ENCODE assay signal across 1 fruit fly cellular context in the genomic region with DNA sequence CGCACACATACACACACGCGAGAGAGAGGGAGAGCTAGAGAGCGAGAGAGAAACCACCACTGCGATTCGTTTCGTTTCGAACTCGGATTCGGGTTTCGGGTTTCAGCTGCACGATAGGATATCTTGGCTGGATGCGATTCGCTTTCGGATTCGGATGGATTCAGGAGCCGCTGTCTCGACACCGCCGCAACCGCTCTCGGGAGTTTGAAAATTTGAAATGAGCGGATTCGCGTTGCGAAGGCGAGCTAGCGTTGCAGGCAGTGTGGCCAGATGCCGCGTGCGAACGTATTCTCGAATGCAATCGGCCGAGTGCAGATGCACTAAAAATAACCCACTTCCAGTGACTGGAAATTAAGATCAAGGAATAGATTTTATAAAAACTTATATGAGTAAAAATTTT.
TF ChIP-seq lines count a peak whose summit lies in the region.

A gene (minus strand): TSS at position 263 of the 400 bp plus-strand sequence.

TF ChIP-seq in whole organism, embryonic, 481 proteins besides CTCF, POLR2A, EP300 and RAD21 (continued from another document):
- TF ChIP-seq B-H1 (GFP tag; IDR thresholded peaks at IDR 0.05; lab: Robert Waterston, UW) (no peak), lov (optimal IDR thresholded peaks at IDR 0.05; lab: Kevin White, UChicago) (no peak), lov (GFP tag; IDR thresholded peaks at IDR 0.05; lab: Robert Waterston, UW) (no peak; the same call in 2 of the 3 replicates), crc (GFP tag; optimal IDR thresholded peaks at IDR 0.05; lab: Kevin White, UChicago) (no peak), CG11504 (tag; optimal IDR thresholded peaks at IDR 0.05; lab: Kevin White, UChicago) (no peak), CG15601 (tag; optimal IDR thresholded peaks at IDR 0.05; lab: Kevin White, UChicago) (peak; percentile 30), CG4360 (GFP tag; IDR thresholded peaks at IDR 0.05; lab: Robert Waterston, UW) (peak; percentile 16; the same call in 1 of the 2 replicates), corto (GFP tag; optimal IDR thresholded peaks at IDR 0.05; lab: Kevin White, UChicago) (no peak), pan (optimal IDR thresholded peaks at IDR 0.05; lab: Kevin White, UChicago) (no peak), pan (GFP tag; optimal IDR thresholded peaks at IDR 0.05 in 1 of 2, IDR thresholded peaks at IDR 0.05 in 1 of 2) (no peak), CG17802 (tag; optimal IDR thresholded peaks at IDR 0.05; lab: Kevin White, UChicago) (no peak), CG9797 (GFP tag; optimal IDR thresholded peaks at IDR 0.05; lab: Kevin White, UChicago) (peak; percentile 96), zfh1 (GFP tag; IDR thresholded peaks at IDR 0.05; lab: Robert Waterston, UW) (peak; percentile 13; the same call in 1 of the 3 replicates), amos (GFP tag; IDR thresholded peaks at IDR 0.05; lab: Robert Waterston, UW; ENCODE audit: partially characterized antibody) (peak; percentile 57), CG1792 (GFP tag; optimal IDR thresholded peaks at IDR 0.05; lab: Kevin White, UChicago) (no peak), D (optimal IDR thresholded peaks at IDR 0.05; lab: Kevin White, UChicago) (no peak), D (GFP tag; optimal IDR thresholded peaks at IDR 0.05; lab: Kevin White, UChicago) (no peak), Rx (GFP tag; IDR thresholded peaks at IDR 0.05; lab: Robert Waterston, UW) (no peak), yki (optimal IDR thresholded peaks at IDR 0.05; lab: Kevin White, UChicago) (peak; percentile 45), ken (GFP tag; IDR thresholded peaks at IDR 0.05; lab: Robert Waterston, UW) (no peak), CG1603 (tag; optimal IDR thresholded peaks at IDR 0.05; lab: Kevin White, UChicago) (peak; percentile 66), CG17361 (GFP tag; IDR thresholded peaks at IDR 0.05; lab: Robert Waterston, UW) (no peak), fd64A (GFP tag; optimal IDR thresholded peaks at IDR 0.05; lab: Kevin White, UChicago) (no peak), CG33557 (GFP tag; optimal IDR thresholded peaks at IDR 0.05; lab: Kevin White, UChicago) (peak; percentile 19), Dip3 (GFP tag; optimal IDR thresholded peaks at IDR 0.05; lab: Kevin White, UChicago) (no peak), az2 (GFP tag; optimal IDR thresholded peaks at IDR 0.05; lab: Kevin White, UChicago) (no peak), CG14710 (tag; optimal IDR thresholded peaks at IDR 0.05; lab: Kevin White, UChicago) (peak; percentile 87), sqz (GFP tag; optimal IDR thresholded peaks at IDR 0.05; lab: Kevin White, UChicago) (peak; percentile 43), ash1 (GFP tag; optimal IDR thresholded peaks at IDR 0.05; lab: Kevin White, UChicago) (no peak), ems (GFP tag; optimal IDR thresholded peaks at IDR 0.05; lab: Kevin White, UChicago) (no peak), CG5180 (GFP tag; optimal IDR thresholded peaks at IDR 0.05; lab: Kevin White, UChicago) (no peak), sc (optimal IDR thresholded peaks at IDR 0.05; lab: Kevin White, UChicago) (no peak), sc (GFP tag; optimal IDR thresholded peaks at IDR 0.05; lab: Kevin White, UChicago) (no peak), CG17328 (GFP tag; IDR thresholded peaks at IDR 0.05; lab: Robert Waterston, UW) (peak; percentile 35; the same call in 1 of the 2 replicates), crp (GFP tag; optimal IDR thresholded peaks at IDR 0.05; lab: Kevin White, UChicago) (no peak), Sry-δ (GFP tag; optimal IDR thresholded peaks at IDR 0.05; lab: Kevin White, UChicago) (peak; percentile 17), abd-A (tag; optimal IDR thresholded peaks at IDR 0.05; lab: Kevin White, UChicago) (no peak), CG32772 (GFP tag; IDR thresholded peaks at IDR 0.05; lab: Robert Waterston, UW) (no peak), hbn (GFP tag; IDR thresholded peaks at IDR 0.05; lab: Robert Waterston, UW; ENCODE audit: partially characterized antibody) (no peak; the same call in none of the 2 replicates), CG17385 (GFP tag; optimal IDR thresholded peaks at IDR 0.05; lab: Kevin White, UChicago) (peak; percentile 51), vnd (GFP tag; IDR thresholded peaks at IDR 0.05; lab: Robert Waterston, UW; ENCODE audit: partially characterized antibody) (no peak), Side (GFP tag; optimal IDR thresholded peaks at IDR 0.05; lab: Kevin White, UChicago) (peak; percentile 11), croc (GFP tag; conservative IDR thresholded peaks at IDR 0.05; lab: Robert Waterston, UW) (no peak), CG14965 (GFP tag; optimal IDR thresholded peaks at IDR 0.05; lab: Kevin White, UChicago; ENCODE audit: borderline replicate concordance) (no peak), esg (GFP tag; conservative IDR thresholded peaks at IDR 0.05; lab: Robert Waterston, UW) (no peak), dmrt11E (tag; optimal IDR thresholded peaks at IDR 0.05; lab: Kevin White, UChicago) (no peak), CG34376 (GFP tag; optimal IDR thresholded peaks at IDR 0.05; lab: Kevin White, UChicago) (peak; percentile 45), CG4282 (GFP tag; optimal IDR thresholded peaks at IDR 0.05; lab: Kevin White, UChicago) (peak; percentile 14), usp (GFP tag; optimal IDR thresholded peaks at IDR 0.05; lab: Kevin White, UChicago) (no peak), NFAT (GFP tag; IDR thresholded peaks at IDR 0.05; lab: Robert Waterston, UW) (no peak), CG10321 (GFP tag; IDR thresholded peaks at IDR 0.05; lab: Robert Waterston, UW) (no peak), CG31365 (tag; optimal IDR thresholded peaks at IDR 0.05; lab: Kevin White, UChicago) (peak; percentile 59), CG8281 (tag; optimal IDR thresholded peaks at IDR 0.05; lab: Kevin White, UChicago) (no peak), BEAF-32 (GFP tag; optimal IDR thresholded peaks at IDR 0.05; lab: Kevin White, UChicago) (no peak), CG5953 (GFP tag; IDR thresholded peaks at IDR 0.05; lab: Robert Waterston, UW) (no peak), CG12942 (GFP tag; optimal IDR thresholded peaks at IDR 0.05; lab: Kevin White, UChicago) (no peak), CG4730 (GFP tag; IDR thresholded peaks at IDR 0.05; lab: Robert Waterston, UW) (no peak), CG7786 (GFP tag; optimal IDR thresholded peaks at IDR 0.05; lab: Kevin White, UChicago) (no peak), CG11247 (GFP tag; IDR thresholded peaks at IDR 0.05; lab: Robert Waterston, UW) (0 out of 2 replicates have a peak, but pooled peaks have one; percentile 9), bigmax (GFP tag; optimal IDR thresholded peaks at IDR 0.05; lab: Kevin White, UChicago) (no peak), CG13296 (GFP tag; optimal IDR thresholded peaks at IDR 0.05; lab: Kevin White, UChicago) (peak; percentile 48), CG12155 (GFP tag; optimal IDR thresholded peaks at IDR 0.05; lab: Kevin White, UChicago) (no peak), jigr1 (GFP tag; IDR thresholded peaks at IDR 0.05; lab: Robert Waterston, UW) (no peak; the same call in 2 of the 3 replicates), CG18262 (tag; optimal IDR thresholded peaks at IDR 0.05; lab: Kevin White, UChicago) (peak; percentile 4), Gsc (GFP tag; IDR thresholded peaks at IDR 0.05; lab: Robert Waterston, UW) (no peak), slp2 (GFP tag; optimal IDR thresholded peaks at IDR 0.05; lab: Kevin White, UChicago) (no peak), Sox102F (GFP tag; optimal IDR thresholded peaks at IDR 0.05; lab: Kevin White, UChicago) (no peak), CG15269 (tag; optimal IDR thresholded peaks at IDR 0.05; lab: Kevin White, UChicago) (peak; percentile 18), inv (GFP tag; IDR thresholded peaks at IDR 0.05; lab: Robert Waterston, UW; ENCODE audit: partially characterized antibody) (no peak), CG4328 (GFP tag; optimal IDR thresholded peaks at IDR 0.05; lab: Kevin White, UChicago) (no peak), CG10366 (GFP tag; IDR thresholded peaks at IDR 0.05; lab: Robert Waterston, UW) (no peak), peb (GFP tag; IDR thresholded peaks at IDR 0.05; lab: Robert Waterston, UW) (peak; percentile 32; the same call in 1 of the 2 replicates), oc (tag; optimal IDR thresholded peaks at IDR 0.05; lab: Kevin White, UChicago) (no peak), CG2678 (tag; optimal IDR thresholded peaks at IDR 0.05; lab: Kevin White, UChicago) (peak; percentile 4), CG3065 (GFP tag; optimal IDR thresholded peaks at IDR 0.05; lab: Kevin White, UChicago) (no peak), CG10654 (GFP tag; optimal IDR thresholded peaks at IDR 0.05; lab: Kevin White, UChicago) (peak; percentile 5), Drgx (GFP tag; IDR thresholded peaks at IDR 0.05; lab: Robert Waterston, UW) (peak; percentile 40), Hr78 (GFP tag; optimal IDR thresholded peaks at IDR 0.05; lab: Kevin White, UChicago) (no peak), lola (GFP tag; optimal IDR thresholded peaks at IDR 0.05; lab: Kevin White, UChicago) (no peak), Vsx1 (GFP tag; optimal IDR thresholded peaks at IDR 0.05; lab: Kevin White, UChicago) (no peak), CG12391 (tag; optimal IDR thresholded peaks at IDR 0.05; lab: Kevin White, UChicago) (peak; percentile 47), Kr (GFP tag; optimal IDR thresholded peaks at IDR 0.05; lab: Kevin White, UChicago) (peak; percentile 70), Deaf1 (tag; optimal IDR thresholded peaks at IDR 0.05; lab: Kevin White, UChicago) (peak; percentile 97), wek (GFP tag; optimal IDR thresholded peaks at IDR 0.05; lab: Kevin White, UChicago) (no peak), HLH54F (GFP tag; optimal IDR thresholded peaks at IDR 0.05; lab: Kevin White, UChicago) (no peak), org-1 (GFP tag; optimal IDR thresholded peaks at IDR 0.05; lab: Kevin White, UChicago) (no peak), Med (GFP tag; lab: Kevin White, UChicago) (peak; percentile 92), CG34422 (GFP tag; IDR thresholded peaks at IDR 0.05; lab: Robert Waterston, UW) (peak; percentile 66; the same call in 1 of the 3 replicates), so (GFP tag; IDR thresholded peaks at IDR 0.05; lab: Robert Waterston, UW) (peak; percentile 57; the same call in 1 of the 3 replicates), schlank (tag; optimal IDR thresholded peaks at IDR 0.05; lab: Kevin White, UChicago) (no peak), ara (GFP tag; IDR thresholded peaks at IDR 0.05; lab: Robert Waterston, UW) (no peak), CG3163 (GFP tag; optimal IDR thresholded peaks at IDR 0.05; lab: Kevin White, UChicago) (no peak), btn (GFP tag; optimal IDR thresholded peaks at IDR 0.05; lab: Kevin White, UChicago) (no peak), ftz-f1 (GFP tag; optimal IDR thresholded peaks at IDR 0.05; lab: Kevin White, UChicago) (no peak), CG15073 (GFP tag; optimal IDR thresholded peaks at IDR 0.05; lab: Kevin White, UChicago) (no peak), CG16815 (GFP tag; optimal IDR thresholded peaks at IDR 0.05; lab: Kevin White, UChicago) (no peak), Dll (GFP tag; IDR thresholded peaks at IDR 0.05; lab: Robert Waterston, UW; ENCODE audit: partially characterized antibody) (peak; percentile 23; the same call in 2 of the 4 replicates), scrt (GFP tag; optimal IDR thresholded peaks at IDR 0.05; lab: Kevin White, UChicago) (peak; percentile 55), CG31441 (GFP tag; IDR thresholded peaks at IDR 0.05; lab: Robert Waterston, UW) (no peak; the same call in 1 of the 2 replicates), Ptx1 (GFP tag; IDR thresholded peaks at IDR 0.05; lab: Robert Waterston, UW) (no peak), tio (GFP tag; optimal IDR thresholded peaks at IDR 0.05; lab: Kevin White, UChicago) (no peak), Hmr (GFP tag; optimal IDR thresholded peaks at IDR 0.05; lab: Kevin White, UChicago) (peak; percentile 57), z (GFP tag; IDR thresholded peaks at IDR 0.05; lab: Robert Waterston, UW) (no peak), slou (GFP tag; optimal IDR thresholded peaks at IDR 0.05; lab: Kevin White, UChicago) (no peak), CG17568 (GFP tag; optimal IDR thresholded peaks at IDR 0.05; lab: Kevin White, UChicago) (no peak), CG5245 (GFP tag; optimal IDR thresholded peaks at IDR 0.05; lab: Kevin White, UChicago) (no peak), nerfin-2 (GFP tag; IDR thresholded peaks at IDR 0.05; lab: Robert Waterston, UW; ENCODE audit: partially characterized antibody) (peak; percentile 21; the same call in 1 of the 2 replicates), CG31388 (GFP tag; optimal IDR thresholded peaks at IDR 0.05; lab: Kevin White, UChicago) (no peak), Sin3A (optimal IDR thresholded peaks at IDR 0.05; lab: Kevin White, UChicago) (no peak), Opbp (GFP tag; IDR thresholded peaks at IDR 0.05; lab: Robert Waterston, UW; ENCODE audit: partially characterized antibody) (peak; percentile 71), trem (tag; optimal IDR thresholded peaks at IDR 0.05; lab: Kevin White, UChicago) (peak; percentile 52), toy (GFP tag; IDR thresholded peaks at IDR 0.05; lab: Robert Waterston, UW) (no peak), CG7372 (GFP tag; IDR thresholded peaks at IDR 0.05; lab: Robert Waterston, UW) (no peak), Asciz (GFP tag; optimal IDR thresholded peaks at IDR 0.05; lab: Kevin White, UChicago) (peak; percentile 17), Abd-B (GFP tag; optimal IDR thresholded peaks at IDR 0.05; lab: Kevin White, UChicago) (no peak), lab (GFP tag; optimal IDR thresholded peaks at IDR 0.05; lab: Kevin White, UChicago) (peak; percentile 51), CG8765 (GFP tag; IDR thresholded peaks at IDR 0.05; lab: Robert Waterston, UW) (peak; percentile 32; the same call in 1 of the 2 replicates), CG15696 (tag; optimal IDR thresholded peaks at IDR 0.05; lab: Kevin White, UChicago) (no peak), dpn (GFP tag; optimal IDR thresholded peaks at IDR 0.05; lab: Kevin White, UChicago) (peak in 1 of 2 experiments; percentile 10), grau (tag; optimal IDR thresholded peaks at IDR 0.05; lab: Kevin White, UChicago) (peak; percentile 29)
